Fruit fly (Drosophila melanogaster) whole organism, wandering third instar larva: ENCODE measurements around the gene Sdic1.
"Not testable (repeated sequence)": the region's sequence is repeated elsewhere in the genome, so short reads cannot be mapped to it uniquely, and the experiment has no call there.

ENCODE experiments used
- Hr83 ChIP-seq: fragments of 200-300 bp; sonication (Bioruptor generic); optimal IDR thresholded peaks from 2 replicates; lab custom pipeline; 2016; ENCODE audit warnings: missing biosample characterization, mild to moderate bottlenecking, missing genetic modification characterization, moderate library complexity; ENCODE audit not compliant: poor library complexity, severe bottlenecking
- Myc ChIP-seq: fragments of >200 bp; optimal IDR thresholded peaks from 2 replicates; lab custom pipeline; 2017
- lola ChIP-seq: fragments of >200 bp; optimal IDR thresholded peaks from 2 replicates; lab custom pipeline; 2017; ENCODE audit warnings: missing biosample characterization, missing genetic modification characterization

- not testable (repeated sequence) for TF ChIP-seq lola (GFP tag; lab: Kevin White, UChicago); Myc (lab: Kevin White, UChicago); Hr83 (GFP tag; lab: Kevin White, UChicago)
Observed at dm6 chrX:20178538-20178937, at the start of gene Sdic1.
